Worm (Caenorhabditis elegans) whole organism, mixed stage, embryonic: ENCODE results near the gene lon-8.

Source experiments
- M03D4.4 ChIP-seq: sonication (generic microtip); optimal IDR thresholded peaks from 2 replicates; lab custom pipeline; 2017; ENCODE audit warnings: mild to moderate bottlenecking, missing genetic modification characterization, missing compliant biosample characterization
- ceh-43 ChIP-seq: fragments of 200-800 bp; sonication (Bioruptor generic); optimal IDR thresholded peaks from 2 replicates; lab custom pipeline; 2018; ENCODE audit warnings: mild to moderate bottlenecking, missing genetic modification characterization, moderate library complexity, missing compliant biosample characterization
- ces-1 ChIP-seq: fragments of 150-350 bp; optimal IDR thresholded peaks from 2 replicates; lab custom pipeline; 2014; ENCODE audit warnings: missing biosample characterization, missing genetic modification reagents, missing genetic modification characterization
- elt-1 ChIP-seq: sonication (generic microtip); optimal IDR thresholded peaks from 2 replicates; lab custom pipeline; 2017; ENCODE audit warnings: missing genetic modification characterization, mild to moderate bottlenecking, missing compliant biosample characterization, antibody characterized with exemption, moderate library complexity, borderline replicate concordance; ENCODE audit not compliant: insufficient read depth
- ham-2 ChIP-seq: fragments of 200-800 bp; sonication (Bioruptor generic); optimal IDR thresholded peaks from 2 replicates; lab custom pipeline; 2018; ENCODE audit warnings: mild to moderate bottlenecking, missing genetic modification characterization, missing compliant biosample characterization
- lsy-2 ChIP-seq: fragments of 150-350 bp; optimal IDR thresholded peaks from 2 replicates; lab custom pipeline; 2014; ENCODE audit warnings: missing biosample characterization, missing genetic modification characterization
- nhr-12 ChIP-seq: fragments of 150-350 bp; optimal IDR thresholded peaks from 2 replicates; lab custom pipeline; 2014; ENCODE audit warnings: missing biosample characterization, missing genetic modification characterization
- nhr-2 ChIP-seq: fragments of 150-350 bp; optimal IDR thresholded peaks from 2 replicates; lab custom pipeline; 2014; ENCODE audit warnings: missing biosample characterization, missing genetic modification characterization
- pha-4 ChIP-seq: fragments of 150-350 bp; optimal IDR thresholded peaks from 2 replicates; lab custom pipeline; 2018; ENCODE audit warnings: missing biosample characterization, missing genetic modification reagents, missing genetic modification characterization
- unc-39 ChIP-seq: fragments of 150-350 bp; optimal IDR thresholded peaks from 2 replicates; lab custom pipeline; 2014; ENCODE audit warnings: missing biosample characterization, missing genetic modification characterization
- unc-62 ChIP-seq: fragments of 150-350 bp; optimal IDR thresholded peaks from 2 replicates; lab custom pipeline; 2014; ENCODE audit warnings: missing biosample characterization, missing genetic modification reagents, missing genetic modification characterization
- zip-8 ChIP-seq: fragments of 150-350 bp; optimal IDR thresholded peaks from 2 replicates; lab custom pipeline; 2014; ENCODE audit warnings: missing biosample characterization, missing genetic modification characterization
- ztf-11 ChIP-seq: fragments of 150-350 bp; optimal IDR thresholded peaks from 2 replicates; lab custom pipeline; 2014; ENCODE audit warnings: missing biosample characterization, missing genetic modification characterization

- no peak for TF ChIP-seq nhr-12 (tag; lab: Kevin White, UChicago)
- TF ChIP-seq elt-1 (tag; lab: Kevin White, UChicago), result no peak
- TF ChIP-seq ceh-43 (GFP tag; lab: Kevin White, UChicago), result no peak
- no peak for TF ChIP-seq ztf-11
- no peak for TF ChIP-seq nhr-2 (tag; lab: Kevin White, UChicago)
- no peak for TF ChIP-seq unc-62 (GFP tag; lab: Kevin White, UChicago)
- TF ChIP-seq unc-39 (tag; lab: Kevin White, UChicago), result no peak
- no peak for TF ChIP-seq ces-1 (GFP tag; lab: Kevin White, UChicago)
- no peak for TF ChIP-seq zip-8 (tag; lab: Kevin White, UChicago)
- TF ChIP-seq pha-4 (tag; lab: Kevin White, UChicago), result no peak
- no peak for TF ChIP-seq M03D4.4
- TF ChIP-seq ham-2 (GFP tag; lab: Kevin White, UChicago), result no peak
- TF ChIP-seq lsy-2 (tag; lab: Kevin White, UChicago), result peak; percentile 86
Measured at ce11 chrV:17982935-17983334, 18.2 kb downstream of the lon-8 start.
